Fruit fly (Drosophila melanogaster) whole organism, embryonic: ENCODE results near the gene MEP-1.

Experiments
- Antp ChIP-seq: fragments of 200-800 bp; sonication (Bioruptor generic); optimal IDR thresholded peaks from 3 replicates; lab custom pipeline; 2016; ENCODE audit warnings: missing biosample characterization, missing genetic modification characterization
- Awh ChIP-seq: fragments of 200-800 bp; sonication (Bioruptor generic); IDR thresholded peaks from 2 replicates; pipeline ENCODE4, ENCODE4 v1.3.6; 2022; ENCODE audit warnings: missing biosample characterization, missing genetic modification characterization
- Bgb ChIP-seq: fragments of 200-800 bp; sonication (Bioruptor generic); IDR thresholded peaks from 2 replicates; pipeline ENCODE4 v1.3.6; 2022; ENCODE audit warnings: missing biosample characterization, missing genetic modification characterization; ENCODE audit not compliant: partially characterized antibody
- Bteb2 ChIP-seq: fragments of 200-800 bp; sonication (Bioruptor generic); optimal IDR thresholded peaks from 2 replicates; lab custom pipeline; 2016; ENCODE audit warnings: missing biosample characterization, missing genetic modification characterization
- CG10267 ChIP-seq: fragments of 200-800 bp; sonication (Bioruptor generic); optimal IDR thresholded peaks from 2 replicates; lab custom pipeline; 2018; ENCODE audit warnings: missing biosample characterization, mild to moderate bottlenecking, missing genetic modification characterization, moderate library complexity
- CG10979 ChIP-seq: fragments of 200-800 bp; sonication (Bioruptor generic); optimal IDR thresholded peaks from 2 replicates; lab custom pipeline; 2018; ENCODE audit warnings: missing biosample characterization, mild to moderate bottlenecking, missing genetic modification characterization, moderate library complexity
- CG12071 ChIP-seq: fragments of 200-800 bp; sonication (Bioruptor generic); optimal IDR thresholded peaks from 3 replicates; lab custom pipeline; 2018; ENCODE audit warnings: missing biosample characterization, mild to moderate bottlenecking, missing genetic modification characterization
- CG12155 ChIP-seq: fragments of 200-800 bp; sonication (Bioruptor generic); optimal IDR thresholded peaks from 3 replicates; lab custom pipeline; 2016; ENCODE audit warnings: missing biosample characterization, missing genetic modification characterization
- CG12659 ChIP-seq: fragments of 200-800 bp; sonication (Bioruptor generic); optimal IDR thresholded peaks from 3 replicates; lab custom pipeline; 2017; ENCODE audit warnings: mild to moderate bottlenecking, missing biosample characterization, missing genetic modification reagents, missing genetic modification characterization
- CG12744 ChIP-seq: fragments of 200-800 bp; sonication (Bioruptor generic); optimal IDR thresholded peaks from 2 replicates; lab custom pipeline; 2016; ENCODE audit warnings: missing biosample characterization, missing genetic modification characterization
- CG12769 ChIP-seq: fragments of 200-800 bp; sonication (Bioruptor generic); optimal IDR thresholded peaks from 2 replicates; lab custom pipeline; 2019; ENCODE audit warnings: missing biosample characterization, mild to moderate bottlenecking, missing genetic modification characterization, moderate library complexity
- CG13287 ChIP-seq: fragments of 200-800 bp; sonication (Bioruptor generic); IDR thresholded peaks from 2 replicates; pipeline ENCODE4 v1.3.6; 2022; ENCODE audit warnings: missing biosample characterization, missing genetic modification characterization; ENCODE audit not compliant: partially characterized antibody
- CG14014 ChIP-seq: fragments of 200-800 bp; sonication (Bioruptor generic); IDR thresholded peaks from 2 replicates; pipeline ENCODE4 v1.3.6; 2022; ENCODE audit warnings: missing biosample characterization, missing genetic modification characterization
- CG15073 ChIP-seq: fragments of 200-800 bp; sonication (Bioruptor generic); optimal IDR thresholded peaks from 2 replicates; lab custom pipeline; 2016; ENCODE audit warnings: missing biosample characterization, missing genetic modification characterization
- CG17568 ChIP-seq: fragments of 200-800 bp; sonication (Bioruptor generic); optimal IDR thresholded peaks from 2 replicates; lab custom pipeline; 2018; ENCODE audit warnings: missing biosample characterization, mild to moderate bottlenecking, missing genetic modification characterization, moderate library complexity
- CG18011 ChIP-seq: fragments of 200-800 bp; sonication (Bioruptor generic); optimal IDR thresholded peaks from 2 replicates; lab custom pipeline; 2017; ENCODE audit warnings: missing biosample characterization, missing genetic modification characterization, mild to moderate bottlenecking, moderate library complexity, missing genotype
- CG18599 ChIP-seq: fragments of 200-800 bp; sonication (Bioruptor generic); optimal IDR thresholded peaks from 3 replicates; lab custom pipeline; 2017; ENCODE audit warnings: missing biosample characterization, missing genetic modification characterization, mild to moderate bottlenecking, moderate library complexity, missing genetic modification reagents
- CG2116 ChIP-seq: fragments of 200-800 bp; sonication (Bioruptor generic); optimal IDR thresholded peaks from 3 replicates; lab custom pipeline; 2018; ENCODE audit warnings: missing biosample characterization, mild to moderate bottlenecking, missing genetic modification characterization
- CG30403 ChIP-seq: fragments of 200-800 bp; sonication (Bioruptor generic); optimal IDR thresholded peaks from 3 replicates; lab custom pipeline; 2016; ENCODE audit warnings: missing biosample characterization, missing genetic modification characterization
- CG3407 ChIP-seq: fragments of 200-800 bp; sonication (Bioruptor generic); optimal IDR thresholded peaks from 2 replicates; lab custom pipeline; 2018; ENCODE audit warnings: missing biosample characterization, mild to moderate bottlenecking, missing genetic modification characterization
- CG3726 ChIP-seq: fragments of 200-800 bp; sonication (Bioruptor generic); IDR thresholded peaks from 3 replicates; pipeline ENCODE4, ENCODE4 v1.3.6; 2022; ENCODE audit warnings: missing biosample characterization, missing genetic modification characterization
- CG4854 ChIP-seq: fragments of 200-800 bp; sonication (Bioruptor generic); optimal IDR thresholded peaks from 2 replicates; lab custom pipeline; 2016; ENCODE audit warnings: missing biosample characterization, missing genetic modification characterization, inconsistent platforms
- CG6765 ChIP-seq: fragments of 200-800 bp; sonication (Bioruptor generic); optimal IDR thresholded peaks from 3 replicates; lab custom pipeline; 2017; ENCODE audit warnings: missing biosample characterization, mild to moderate bottlenecking, missing genetic modification characterization
- CG7556 ChIP-seq: fragments of 200-800 bp; sonication (Bioruptor generic); optimal IDR thresholded peaks from 2 replicates; lab custom pipeline; 2017; ENCODE audit warnings: missing biosample characterization, mild to moderate bottlenecking, missing genetic modification characterization
- Dip3 ChIP-seq: fragments of 200-800 bp; sonication (Bioruptor generic); optimal IDR thresholded peaks from 3 replicates; lab custom pipeline; 2016; ENCODE audit warnings: missing biosample characterization, missing genetic modification characterization
- Dll ChIP-seq: fragments of 200-800 bp; sonication (Bioruptor generic); IDR thresholded peaks from 4 replicates; pipeline ENCODE4 v1.3.6; 2022; ENCODE audit warnings: missing biosample characterization, missing genetic modification characterization; ENCODE audit not compliant: partially characterized antibody
- Dp ChIP-seq: fragments of 200-800 bp; sonication (Bioruptor generic); optimal IDR thresholded peaks from 2 replicates; lab custom pipeline; 2018; ENCODE audit warnings: missing biosample characterization, mild to moderate bottlenecking, missing genetic modification characterization, moderate library complexity
- E2f2 ChIP-seq: fragments of 200-800 bp; sonication (Bioruptor generic); IDR thresholded peaks from 2 replicates; pipeline ENCODE4 v1.3.6; 2022; ENCODE audit warnings: missing biosample characterization, missing genetic modification characterization
- Fer1 ChIP-seq: fragments of 200-800 bp; sonication (Bioruptor generic); optimal IDR thresholded peaks from 2 replicates; lab custom pipeline; 2017; ENCODE audit warnings: missing biosample characterization, mild to moderate bottlenecking, missing genetic modification characterization
- Fer2 ChIP-seq: fragments of 200-800 bp; sonication (Bioruptor generic); optimal IDR thresholded peaks from 2 replicates; lab custom pipeline; 2018; ENCODE audit warnings: missing biosample characterization, mild to moderate bottlenecking, missing genetic modification characterization, moderate library complexity
- NC2β ChIP-seq: fragments of 200-800 bp; sonication (Bioruptor generic); optimal IDR thresholded peaks from 2 replicates; lab custom pipeline; 2016; ENCODE audit warnings: missing biosample characterization, missing genetic modification characterization
- Nf-YA ChIP-seq: fragments of 200-800 bp; sonication (Bioruptor generic); IDR thresholded peaks from 2 replicates; pipeline ENCODE4 v1.3.6; 2022; ENCODE audit warnings: missing biosample characterization, missing genetic modification characterization
- Spps ChIP-seq: fragments of 200-800 bp; sonication (Bioruptor generic); optimal IDR thresholded peaks from 2 replicates; lab custom pipeline; 2018; ENCODE audit warnings: missing biosample characterization, mild to moderate bottlenecking, missing genetic modification characterization
- Stat92E ChIP-seq, 3 experiments: fragments of >200 bp in 2 of 3; fragments of 200-800 bp in 1 of 3; sonication (Bioruptor generic) in 1 of 3; optimal IDR thresholded peaks; 2 replicates each; lab custom pipeline; 2017 to 2019; ENCODE audit warnings: missing biosample characterization in 3 of 3, missing genetic modification characterization in 3 of 3, mild to moderate bottlenecking in 1 of 3, moderate library complexity in 1 of 3
- cato ChIP-seq: fragments of 200-800 bp; sonication (Bioruptor generic); optimal IDR thresholded peaks from 2 replicates; lab custom pipeline; 2016; ENCODE audit warnings: missing biosample characterization, missing genetic modification characterization, borderline replicate concordance
- fd102C ChIP-seq: fragments of 200-800 bp; sonication (Bioruptor generic); optimal IDR thresholded peaks from 2 replicates; lab custom pipeline; 2018; ENCODE audit warnings: missing biosample characterization, mild to moderate bottlenecking, missing genetic modification characterization, moderate library complexity
- ham ChIP-seq: fragments of 200-800 bp; sonication (Bioruptor generic); IDR thresholded peaks from 2 replicates; pipeline ENCODE4 v1.3.6; 2022; ENCODE audit warnings: missing biosample characterization, missing genetic modification characterization
- lab ChIP-seq: fragments of 200-800 bp; sonication (Bioruptor generic); optimal IDR thresholded peaks from 3 replicates; lab custom pipeline; 2017; ENCODE audit warnings: missing biosample characterization, missing genetic modification characterization, mild to moderate bottlenecking, moderate library complexity, missing genetic modification reagents
- lilli ChIP-seq: fragments of 200-800 bp; sonication (Bioruptor generic); optimal IDR thresholded peaks from 3 replicates; lab custom pipeline; 2016; ENCODE audit warnings: missing biosample characterization, missing genetic modification characterization
- maf-S ChIP-seq: fragments of 200-800 bp; sonication (Bioruptor generic); optimal IDR thresholded peaks from 2 replicates; lab custom pipeline; 2016; ENCODE audit warnings: missing biosample characterization, missing genetic modification characterization
- pnt ChIP-seq: fragments of 200-800 bp; sonication (Bioruptor generic); optimal IDR thresholded peaks from 3 replicates; lab custom pipeline; 2016; ENCODE audit warnings: missing biosample characterization, missing genetic modification characterization
- run ChIP-seq: fragments of 200-800 bp; sonication (Bioruptor generic); optimal IDR thresholded peaks from 3 replicates; lab custom pipeline; 2018; ENCODE audit warnings: missing biosample characterization, mild to moderate bottlenecking, missing genetic modification characterization
- sc ChIP-seq, 3 experiments: fragments of >200 bp in 2 of 3; fragments of 200-800 bp in 1 of 3; sonication (Bioruptor generic) in 1 of 3; optimal IDR thresholded peaks; 2 replicates in 2 of 3; 3 replicates in 1 of 3; lab custom pipeline; 2017; ENCODE audit warnings: mild to moderate bottlenecking in 1 of 3, missing biosample characterization in 1 of 3, missing genetic modification characterization in 1 of 3, missing genetic modification reagents in 1 of 3
- sens ChIP-seq: fragments of 200-800 bp; sonication (Bioruptor generic); peaks from one replicate; lab custom pipeline; 2016; ENCODE audit warnings: missing biosample characterization, missing genetic modification characterization
- slou ChIP-seq: fragments of 200-800 bp; sonication (Bioruptor generic); optimal IDR thresholded peaks from 3 replicates; lab custom pipeline; 2016; ENCODE audit warnings: missing biosample characterization, missing genetic modification characterization
- tio ChIP-seq: fragments of 200-800 bp; sonication (Bioruptor generic); optimal IDR thresholded peaks from 2 replicates; lab custom pipeline; 2017; ENCODE audit warnings: missing biosample characterization, missing genetic modification characterization, inconsistent platforms
- wdn ChIP-seq: fragments of 200-800 bp; sonication (Bioruptor generic); IDR thresholded peaks from 2 replicates; pipeline ENCODE4 v1.3.6; 2022; ENCODE audit warnings: missing biosample characterization, missing genetic modification characterization

Gene MEP-1

DNA sequence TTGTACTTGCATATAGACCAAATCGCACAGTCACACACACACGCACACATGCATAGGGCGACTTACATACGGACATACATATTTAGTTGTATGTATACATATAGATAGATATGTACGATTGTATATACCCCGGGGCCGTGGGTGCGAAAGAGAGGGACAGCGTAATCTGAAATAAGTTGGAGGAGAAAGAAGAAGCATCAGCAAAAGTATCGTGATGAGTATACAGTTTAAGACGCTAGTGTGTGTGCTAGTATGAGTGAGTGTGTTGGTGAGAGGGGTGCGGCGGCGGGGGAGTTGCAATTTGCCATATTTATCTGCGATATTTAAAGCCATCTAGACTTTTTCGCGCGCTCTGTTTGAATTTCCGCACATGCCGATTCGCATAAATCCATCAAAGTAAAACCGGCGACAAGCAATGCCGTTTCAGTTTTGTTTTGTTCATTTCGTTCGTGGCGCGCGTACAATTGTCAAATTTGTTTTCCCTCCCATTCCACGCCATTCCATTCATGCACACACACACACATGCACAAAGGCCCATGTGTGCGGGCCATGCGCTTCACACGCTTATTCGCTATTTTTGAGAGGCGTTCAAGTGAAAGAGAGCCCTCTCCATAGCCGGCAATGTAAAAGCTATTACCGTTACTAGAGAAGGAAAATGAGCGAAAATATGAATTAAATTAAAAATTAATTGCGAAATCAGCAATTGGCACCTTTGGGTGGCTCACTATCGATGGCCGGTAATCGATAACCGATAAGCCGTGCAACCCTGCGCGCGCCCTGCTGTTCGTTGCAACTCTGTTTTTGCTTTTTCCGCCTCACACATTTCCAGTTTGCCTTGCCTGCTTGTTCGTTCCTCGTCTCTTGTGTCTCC, 3.6 kb downstream of the MEP-1 start (continued):
- peak; percentile 67 for TF ChIP-seq fd102C (GFP tag; lab: Kevin White, UChicago)
- peak; percentile 79 for TF ChIP-seq Antp (GFP tag; lab: Kevin White, UChicago)
- TF ChIP-seq CG6765 (GFP tag; lab: Kevin White, UChicago): peak; percentile 96
- TF ChIP-seq Bteb2 (GFP tag; lab: Kevin White, UChicago): peak; percentile 79
- peak; percentile 69 for TF ChIP-seq slou (GFP tag; lab: Kevin White, UChicago)
- peak; percentile 96 for TF ChIP-seq lab
- TF ChIP-seq NC2β (GFP tag; lab: Kevin White, UChicago): peak; percentile 88
- TF ChIP-seq lilli (GFP tag; lab: Kevin White, UChicago): peak; percentile 80
- TF ChIP-seq CG18599 (GFP tag; lab: Kevin White, UChicago): peak; percentile 89
- peak; percentile 63 for TF ChIP-seq CG18011 (GFP tag; lab: Kevin White, UChicago)
- peak; percentile 12 for TF ChIP-seq pnt (GFP tag; lab: Kevin White, UChicago)
- peak; percentile 19 for TF ChIP-seq Spps (tag; lab: Kevin White, UChicago)
- TF ChIP-seq CG12659: peak; percentile 95
- TF ChIP-seq CG12769 (tag; lab: Kevin White, UChicago): peak; percentile 75
- TF ChIP-seq Fer2 (tag; lab: Kevin White, UChicago): peak; percentile 81
- TF ChIP-seq CG10267 (tag; lab: Kevin White, UChicago): peak; percentile 81
- TF ChIP-seq ham (GFP tag; lab: Robert Waterston, UW): peak; percentile 44; the same call in 1 of the 2 replicates
- peak; percentile 60 for TF ChIP-seq CG12744 (GFP tag; lab: Kevin White, UChicago)
- TF ChIP-seq CG2116 (GFP tag; lab: Kevin White, UChicago): peak; percentile 100
- TF ChIP-seq CG30403: peak; percentile 73
- peak; percentile 63 for TF ChIP-seq CG12155 (GFP tag; lab: Kevin White, UChicago)
- TF ChIP-seq CG4854 (GFP tag; lab: Kevin White, UChicago): peak; percentile 71
- TF ChIP-seq Dp: peak; percentile 68
- TF ChIP-seq run (tag; lab: Kevin White, UChicago): peak; percentile 52
- peak; percentile 82 for TF ChIP-seq E2f2 (GFP tag; lab: Robert Waterston, UW)
- TF ChIP-seq CG3726 (GFP tag; lab: Robert Waterston, UW): no peak
- peak; percentile 67 for TF ChIP-seq wdn (GFP tag; lab: Robert Waterston, UW)
- TF ChIP-seq sens (GFP tag; lab: Kevin White, UChicago): peak; percentile 95
- peak; percentile 52 for TF ChIP-seq cato (GFP tag; lab: Kevin White, UChicago)
- TF ChIP-seq CG13287 (GFP tag; lab: Robert Waterston, UW): peak; percentile 81
- no peak for TF ChIP-seq Stat92E (GFP tag; optimal IDR thresholded peaks at IDR 0.05; lab: Kevin White, UChicago)
- TF ChIP-seq Dip3: peak; percentile 70
- no peak for TF ChIP-seq CG15073 (GFP tag; lab: Kevin White, UChicago)
- no peak for TF ChIP-seq sc (optimal IDR thresholded peaks at IDR 0.05; lab: Kevin White, UChicago)
- peak; percentile 76 for TF ChIP-seq sc (GFP tag; optimal IDR thresholded peaks at IDR 0.05; lab: Kevin White, UChicago)
- TF ChIP-seq CG12071 (GFP tag; lab: Kevin White, UChicago): peak; percentile 85
- peak; percentile 81 for TF ChIP-seq CG14014 (GFP tag; lab: Robert Waterston, UW)
- peak; percentile 60 for TF ChIP-seq CG7556
- peak; percentile 67 for TF ChIP-seq CG10979 (tag; lab: Kevin White, UChicago)
- no peak for TF ChIP-seq tio (GFP tag; lab: Kevin White, UChicago)
- peak; percentile 72; the same call in 2 of the 4 replicates for TF ChIP-seq Dll
- peak; percentile 78 for TF ChIP-seq Awh (GFP tag; lab: Robert Waterston, UW)
- peak; percentile 68 for TF ChIP-seq maf-S (GFP tag; lab: Kevin White, UChicago)
- TF ChIP-seq Nf-YA: peak; percentile 19; the same call in 1 of the 2 replicates
- TF ChIP-seq Bgb (GFP tag; lab: Robert Waterston, UW): peak; percentile 86
- TF ChIP-seq CG3407 (GFP tag; lab: Kevin White, UChicago): peak; percentile 82
- TF ChIP-seq Fer1 (GFP tag; lab: Kevin White, UChicago): peak; percentile 93
- TF ChIP-seq CG17568 (GFP tag; lab: Kevin White, UChicago): peak; percentile 80
